Fruit fly (Drosophila melanogaster): Measurements from ENCODE around the gene CG13482.

The CG13482 gene

DNA sequence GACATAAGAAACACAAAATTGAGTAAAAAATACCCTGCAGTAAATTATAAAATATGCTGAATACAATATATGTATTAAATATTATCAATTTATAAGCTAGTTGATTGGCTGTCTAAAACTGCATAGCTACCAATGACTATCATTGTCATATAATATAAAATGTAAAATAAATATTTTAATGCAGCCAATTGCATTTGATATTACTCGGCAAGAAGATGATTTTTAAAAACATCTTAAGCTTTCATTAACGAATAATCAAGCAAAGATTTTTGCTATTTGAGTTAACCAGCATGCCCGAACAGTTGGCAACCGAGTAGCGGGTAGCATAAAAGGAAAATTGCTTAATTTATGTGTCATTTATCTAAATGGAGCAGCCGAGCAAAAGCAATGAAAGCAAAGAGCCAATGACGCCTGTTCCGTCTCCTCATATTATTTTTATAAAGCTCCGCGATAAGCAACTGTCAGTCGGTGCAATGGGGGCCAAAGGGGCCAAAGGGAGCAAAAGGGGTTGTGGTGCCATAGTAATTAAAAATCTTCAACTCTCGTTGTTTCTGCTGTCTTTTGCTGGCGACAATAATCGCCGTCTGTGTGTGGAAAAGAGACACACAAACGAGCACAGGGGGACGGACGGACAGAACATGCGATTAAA lies 34.1 kb downstream of the CG13482 start:
- TF ChIP-seq HLH106 (tag; optimal IDR thresholded peaks at IDR 0.05) (peak; percentile 39), fru (GFP tag; optimal IDR thresholded peaks at IDR 0.05) (peak; percentile 31), Sp1 (GFP tag; optimal IDR thresholded peaks at IDR 0.05) (peak; percentile 3), Myc (optimal IDR thresholded peaks at IDR 0.05) (no peak), psq (GFP tag; optimal IDR thresholded peaks at IDR 0.05) (peak; percentile 21), foxo (GFP tag; optimal IDR thresholded peaks at IDR 0.05) (peak in 1 of 2 experiments; percentile 22), h (GFP tag; optimal IDR thresholded peaks at IDR 0.05) (no peak)

- TF ChIP-seq psq (GFP tag; optimal IDR thresholded peaks at IDR 0.05), result peak; percentile 87
- TF ChIP-seq Hr78 (GFP tag; optimal IDR thresholded peaks at IDR 0.05), result no peak
- TF ChIP-seq sage (GFP tag; optimal IDR thresholded peaks at IDR 0.05), result peak; percentile 86
- TF ChIP-seq woc (GFP tag; optimal IDR thresholded peaks at IDR 0.05), result peak; percentile 89
- TF ChIP-seq CG32264 (GFP tag; optimal IDR thresholded peaks at IDR 0.05), result peak; percentile 86
- TF ChIP-seq usp (GFP tag; optimal IDR thresholded peaks at IDR 0.05), result no peak
- TF ChIP-seq Rel (GFP tag; optimal IDR thresholded peaks at IDR 0.05), result peak; percentile 85
- peak; percentile 12 for TF ChIP-seq Rel (tag; optimal IDR thresholded peaks at IDR 0.05)
- TF ChIP-seq Sp1 (GFP tag; optimal IDR thresholded peaks at IDR 0.05), result peak; percentile 92
- TF ChIP-seq tai (GFP tag; optimal IDR thresholded peaks at IDR 0.05), result peak; percentile 82
- peak; percentile 35 for TF ChIP-seq sv (GFP tag; optimal IDR thresholded peaks at IDR 0.05)
- no peak for TF ChIP-seq Dif (GFP tag; optimal IDR thresholded peaks at IDR 0.05; ENCODE audit: partially characterized antibody)
- peak; percentile 95 for TF ChIP-seq OdsH (GFP tag; optimal IDR thresholded peaks at IDR 0.05)
- no peak for TF ChIP-seq pan (optimal IDR thresholded peaks at IDR 0.05)
- peak; percentile 64 for TF ChIP-seq dsf (GFP tag; optimal IDR thresholded peaks at IDR 0.05; ENCODE audit: borderline replicate concordance)
- peak; percentile 65 for TF ChIP-seq CrebA (GFP tag; optimal IDR thresholded peaks at IDR 0.05; ENCODE audit: borderline replicate concordance)
- TF ChIP-seq CG9705 (GFP tag; optimal IDR thresholded peaks at IDR 0.05), result peak; percentile 41
- TF ChIP-seq dl (GFP tag; optimal IDR thresholded peaks at IDR 0.05; ENCODE audit: insufficient read depth in 1 of 2, partially characterized antibody in 2 of 2), result no peak
- no peak for TF ChIP-seq Myc (optimal IDR thresholded peaks at IDR 0.05)
- peak; percentile 72 for TF ChIP-seq dmrt93B (GFP tag; optimal IDR thresholded peaks at IDR 0.05)
- peak; percentile 94 for TF ChIP-seq ey (GFP tag; optimal IDR thresholded peaks at IDR 0.05)
- TF ChIP-seq Dfd (GFP tag; optimal IDR thresholded peaks at IDR 0.05), result no peak
- TF ChIP-seq lola (GFP tag; optimal IDR thresholded peaks at IDR 0.05), result no peak
- TF ChIP-seq brk (GFP tag; optimal IDR thresholded peaks at IDR 0.05), result peak; percentile 92
- TF ChIP-seq GATAd (GFP tag; optimal IDR thresholded peaks at IDR 0.05), result peak; percentile 8
- TF ChIP-seq rgr (GFP tag; optimal IDR thresholded peaks at IDR 0.05), result peak; percentile 94
- TF ChIP-seq br (GFP tag; optimal IDR thresholded peaks at IDR 0.05), result peak; percentile 94
- no peak for TF ChIP-seq Hr83 (GFP tag; optimal IDR thresholded peaks at IDR 0.05; ENCODE audit: poor library complexity, severe bottlenecking)
- no peak for TF ChIP-seq N (GFP tag; optimal IDR thresholded peaks at IDR 0.05)
- no peak for TF ChIP-seq jim (GFP tag; optimal IDR thresholded peaks at IDR 0.05)
- TF ChIP-seq Hnf4 (GFP tag; optimal IDR thresholded peaks at IDR 0.05), result peak; percentile 87
- TF ChIP-seq h (GFP tag; optimal IDR thresholded peaks at IDR 0.05), result peak; percentile 96
- peak; percentile 38 for TF ChIP-seq Mio (GFP tag; optimal IDR thresholded peaks at IDR 0.05)
- TF ChIP-seq foxo (GFP tag; optimal IDR thresholded peaks at IDR 0.05), result peak; percentile 62 to 92
- TF ChIP-seq Vsx2 (GFP tag; optimal IDR thresholded peaks at IDR 0.05; ENCODE audit: partially characterized antibody), result no peak
- TF ChIP-seq Jra (GFP tag; optimal IDR thresholded peaks at IDR 0.05), result peak; percentile 65
- no peak for TF ChIP-seq Abd-B (GFP tag; optimal IDR thresholded peaks at IDR 0.05)
- peak; percentile 85 for TF ChIP-seq HLH106 (tag; optimal IDR thresholded peaks at IDR 0.05)
- peak; percentile 94 for TF ChIP-seq fru (GFP tag; optimal IDR thresholded peaks at IDR 0.05)
Measured at dm6 chr3L:14364701-14365100, 35.6 kb downstream of the CG13482 start.

Measured in whole organism, wandering third instar larva.